Worm (Caenorhabditis elegans) whole organism, L1 larva: Measurements from ENCODE around the gene sre-39.

Experiments used
- C04F5.9 ChIP-seq: sonication (generic microtip); optimal IDR thresholded peaks from 2 replicates; lab custom pipeline; 2016; ENCODE audit warnings: missing genetic modification characterization, missing compliant biosample characterization
- C16A3.4 ChIP-seq: fragments of 150-350 bp; optimal IDR thresholded peaks from 2 replicates; lab custom pipeline; 2014; ENCODE audit warnings: missing biosample characterization, missing genetic modification characterization
- aha-1 ChIP-seq: fragments of 150-350 bp; optimal IDR thresholded peaks from 2 replicates; lab custom pipeline; 2014; ENCODE audit warnings: missing biosample characterization, missing genetic modification characterization
- aly-2 ChIP-seq: fragments of 150-350 bp; optimal IDR thresholded peaks from 2 replicates; lab custom pipeline; 2014; ENCODE audit warnings: missing biosample characterization, missing genetic modification characterization
- blmp-1 ChIP-seq: fragments of 150-350 bp; optimal IDR thresholded peaks from 2 replicates; lab custom pipeline; 2014; ENCODE audit warnings: missing biosample characterization, missing genetic modification characterization
- ceh-63 ChIP-seq: fragments of 200-800 bp; sonication (Bioruptor generic); optimal IDR thresholded peaks from 2 replicates; lab custom pipeline; 2018; ENCODE audit warnings: mild to moderate bottlenecking, missing genetic modification characterization, missing compliant biosample characterization
- ceh-8 ChIP-seq: fragments of 200-800 bp; sonication (Bioruptor generic); optimal IDR thresholded peaks from 2 replicates; lab custom pipeline; 2018; ENCODE audit warnings: mild to moderate bottlenecking, missing genetic modification characterization, moderate library complexity, missing compliant biosample characterization
- ceh-88 ChIP-seq: fragments of 200-800 bp; sonication (Bioruptor generic); IDR thresholded peaks from 2 replicates; pipeline ENCODE4 v1.3.6; 2022; ENCODE audit warnings: missing genetic modification characterization, missing compliant biosample characterization
- efl-1 ChIP-seq, 4 experiments: fragments of 150-350 bp; optimal IDR thresholded peaks in 3 of 4; peaks in 1 of 4; 1 replicate in 1 of 4; 2 replicates in 3 of 4; lab custom pipeline; 2014; ENCODE audit warnings: missing biosample characterization in 2 of 4, missing genetic modification characterization in 2 of 4, missing genetic modification reagents in 2 of 4
- egl-27 ChIP-seq, 2 experiments: fragments of 150-350 bp in 1 of 2; sonication (generic microtip); optimal IDR thresholded peaks; 3 replicates each; lab custom pipeline; 2017 to 2018; ENCODE audit warnings: missing biosample characterization in 2 of 2, missing genetic modification characterization in 2 of 2, missing genetic modification reagents in 2 of 2
- elt-3 ChIP-seq, 6 experiments: fragments of 150-350 bp in 1 of 6; sonication (generic microtip); optimal IDR thresholded peaks; 2 replicates each; lab custom pipeline; 2017 to 2018; ENCODE audit warnings: missing biosample characterization in 6 of 6, missing genetic modification characterization in 6 of 6, inconsistent platforms in 1 of 6
- ets-5 ChIP-seq: fragments of 200-800 bp; sonication (Bioruptor generic); IDR thresholded peaks from 2 replicates; pipeline ENCODE4 v1.3.6; 2022; ENCODE audit warnings: missing genetic modification characterization, missing compliant biosample characterization
- fkh-4 ChIP-seq: sonication (generic microtip); optimal IDR thresholded peaks from 2 replicates; lab custom pipeline; 2016; ENCODE audit warnings: missing compliant biosample characterization, missing genetic modification characterization, borderline replicate concordance
- fkh-8 ChIP-seq: sonication (generic microtip); optimal IDR thresholded peaks from 2 replicates; lab custom pipeline; 2016; ENCODE audit warnings: mild to moderate bottlenecking, missing genetic modification characterization, missing compliant biosample characterization
- grh-1 ChIP-seq: fragments of 200-800 bp; sonication (Bioruptor generic); IDR thresholded peaks from 2 replicates; pipeline ENCODE4 v1.3.6; 2022; ENCODE audit warnings: missing genetic modification reagents, missing genetic modification characterization, missing compliant biosample characterization
- hlh-17 ChIP-seq: fragments of 200-800 bp; sonication (Bioruptor generic); optimal IDR thresholded peaks from 2 replicates; lab custom pipeline; 2018; ENCODE audit warnings: missing genetic modification characterization, mild to moderate bottlenecking, missing compliant biosample characterization, moderate library complexity, borderline replicate concordance
- hlh-4 ChIP-seq: sonication (generic microtip); optimal IDR thresholded peaks from 2 replicates; lab custom pipeline; 2016; ENCODE audit warnings: mild to moderate bottlenecking, missing genetic modification characterization, missing compliant biosample characterization
- isw-1 ChIP-seq: fragments of 200-800 bp; sonication (Bioruptor generic); IDR thresholded peaks from 2 replicates; pipeline ENCODE4 v1.3.6; 2022; ENCODE audit warnings: missing genetic modification characterization, missing compliant biosample characterization
- lin-14 ChIP-seq: fragments of 200-800 bp; sonication (Bioruptor generic); optimal IDR thresholded peaks from 2 replicates; lab custom pipeline; 2018; ENCODE audit warnings: mild to moderate bottlenecking, missing genetic modification characterization, moderate library complexity, missing compliant biosample characterization
- lin-15B ChIP-seq: fragments of 150-350 bp; sonication (generic microtip); optimal IDR thresholded peaks from 3 replicates; lab custom pipeline; 2014; ENCODE audit warnings: missing biosample characterization, missing genetic modification characterization
- lin-35 ChIP-seq, 2 experiments: fragments of 150-350 bp; optimal IDR thresholded peaks; 2 replicates each; lab custom pipeline; 2014; ENCODE audit warnings: missing biosample characterization in 2 of 2, missing genetic modification characterization in 2 of 2, missing genetic modification reagents in 2 of 2
- lsy-2 ChIP-seq, 2 experiments: fragments of 150-350 bp; optimal IDR thresholded peaks; 2 replicates each; lab custom pipeline; 2014; ENCODE audit warnings: missing biosample characterization in 2 of 2, missing genetic modification characterization in 2 of 2
- mdl-1 ChIP-seq, 2 experiments: fragments of 150-350 bp; optimal IDR thresholded peaks; 2 replicates each; lab custom pipeline; 2014 to 2017; ENCODE audit warnings: missing biosample characterization in 2 of 2, missing genetic modification characterization in 2 of 2, inconsistent platforms in 1 of 2
- nhr-11 ChIP-seq: fragments of 150-350 bp; optimal IDR thresholded peaks from 2 replicates; lab custom pipeline; 2014; ENCODE audit warnings: missing biosample characterization, missing genetic modification characterization
- nhr-20 ChIP-seq: sonication (generic microtip); optimal IDR thresholded peaks from 2 replicates; lab custom pipeline; 2016; ENCODE audit warnings: mild to moderate bottlenecking, missing genetic modification characterization, missing compliant biosample characterization
- nhr-237 ChIP-seq: fragments of 150-350 bp; optimal IDR thresholded peaks from 2 replicates; lab custom pipeline; 2014; ENCODE audit warnings: missing biosample characterization, missing genetic modification characterization
- nhr-28 ChIP-seq: fragments of 150-350 bp; optimal IDR thresholded peaks from 2 replicates; lab custom pipeline; 2014; ENCODE audit warnings: missing biosample characterization, missing genetic modification characterization
- nhr-47 ChIP-seq: sonication (generic microtip); optimal IDR thresholded peaks from 2 replicates; lab custom pipeline; 2016; ENCODE audit warnings: mild to moderate bottlenecking, missing genetic modification characterization, moderate library complexity, missing compliant biosample characterization
- nhr-77 ChIP-seq: fragments of 150-350 bp; optimal IDR thresholded peaks from 2 replicates; lab custom pipeline; 2014; ENCODE audit warnings: missing biosample characterization, missing genetic modification characterization
- nhr-85 ChIP-seq: sonication (generic microtip); peaks from one replicate; lab custom pipeline; 2016; ENCODE audit warnings: missing genetic modification characterization, inconsistent platforms, missing compliant biosample characterization
- nhr-90 ChIP-seq: sonication (generic microtip); optimal IDR thresholded peaks from 2 replicates; lab custom pipeline; 2016; ENCODE audit warnings: mild to moderate bottlenecking, missing genetic modification characterization, missing compliant biosample characterization; ENCODE audit not compliant: poor library complexity
- pax-3 ChIP-seq: fragments of 200-800 bp; sonication (Bioruptor generic); optimal IDR thresholded peaks from 2 replicates; lab custom pipeline; 2018; ENCODE audit warnings: mild to moderate bottlenecking, missing genetic modification characterization, moderate library complexity, missing compliant biosample characterization
- pqm-1 ChIP-seq: sonication (generic microtip); optimal IDR thresholded peaks from 3 replicates; lab custom pipeline; 2017; ENCODE audit warnings: missing biosample characterization, missing genetic modification characterization
- rnt-1 ChIP-seq: sonication (generic microtip); optimal IDR thresholded peaks from 2 replicates; lab custom pipeline; 2016; ENCODE audit warnings: mild to moderate bottlenecking, missing genetic modification characterization, moderate library complexity, missing compliant biosample characterization
- skn-1 ChIP-seq: fragments of 150-350 bp; optimal IDR thresholded peaks from 2 replicates; lab custom pipeline; 2014; ENCODE audit warnings: missing biosample characterization, missing genetic modification characterization
- snu-23 ChIP-seq: sonication (generic microtip); optimal IDR thresholded peaks from 2 replicates; lab custom pipeline; 2016; ENCODE audit warnings: missing genetic modification characterization, missing compliant biosample characterization
- sptf-1 ChIP-seq: fragments of 150-350 bp; optimal IDR thresholded peaks from 2 replicates; lab custom pipeline; 2014; ENCODE audit warnings: missing biosample characterization, missing genetic modification characterization
- tbx-2 ChIP-seq: sonication (generic microtip); optimal IDR thresholded peaks from 2 replicates; lab custom pipeline; 2016; ENCODE audit warnings: missing genetic modification characterization, missing compliant biosample characterization
- unc-62 ChIP-seq: fragments of 150-350 bp; optimal IDR thresholded peaks from 2 replicates; lab custom pipeline; 2014; ENCODE audit warnings: missing biosample characterization, missing genetic modification reagents, missing genetic modification characterization
- unc-86 ChIP-seq: sonication (generic microtip); optimal IDR thresholded peaks from 2 replicates; lab custom pipeline; 2016; ENCODE audit warnings: missing genetic modification characterization, missing compliant biosample characterization
- xbp-1 ChIP-seq: sonication (generic microtip); optimal IDR thresholded peaks from 2 replicates; lab custom pipeline; 2016; ENCODE audit warnings: missing genetic modification characterization, missing compliant biosample characterization
- ztf-11 ChIP-seq, 2 experiments: sonication (generic microtip); optimal IDR thresholded peaks; 2 replicates each; lab custom pipeline; 2016 to 2017; ENCODE audit warnings: missing genetic modification characterization in 2 of 2, missing biosample characterization in 1 of 2, missing compliant biosample characterization in 1 of 2

Gene sre-39

DNA sequence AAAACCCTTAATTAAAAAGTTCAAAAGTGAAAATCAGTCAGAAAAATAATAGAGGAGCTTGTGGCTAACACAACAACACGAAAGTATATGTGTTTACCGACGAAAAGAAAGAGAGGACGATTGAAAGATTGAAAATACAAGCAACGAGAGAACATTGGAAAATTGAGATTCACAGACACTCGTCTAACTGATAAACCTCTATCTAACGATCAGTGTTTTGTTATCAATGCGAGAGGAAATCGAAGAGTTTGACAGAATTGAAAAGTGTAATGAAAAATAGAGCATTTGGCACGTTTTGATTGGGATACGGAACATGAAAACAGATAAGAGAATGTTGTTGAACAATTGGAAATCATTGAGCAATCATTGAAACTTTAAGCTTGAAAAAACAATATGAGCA, 41.6 kb downstream of the sre-39 start (continued):
- TF ChIP-seq tbx-2 (tag; lab: Kevin White, UChicago) (no peak), nhr-90 (tag; lab: Kevin White, UChicago) (no peak), unc-62 (no peak), fkh-8 (tag; lab: Kevin White, UChicago) (no peak), hlh-17 (GFP tag; lab: Kevin White, UChicago) (no peak), efl-1 (optimal IDR thresholded peaks at IDR 0.05; lab: Kevin White, UChicago) (peak in 1 of 2 experiments; percentile 7), efl-1 (GFP tag; optimal IDR thresholded peaks at IDR 0.05 in 1 of 2; lab: Kevin White, UChicago) (peak in 1 of 2 experiments; percentile 85), snu-23 (GFP tag; lab: Kevin White, UChicago) (peak; percentile 33), lin-15B (tag; lab: Kevin White, UChicago) (no peak), nhr-237 (tag; lab: Kevin White, UChicago) (no peak), aha-1 (tag; lab: Kevin White, UChicago) (no peak), aly-2 (tag; lab: Kevin White, UChicago) (no peak), nhr-28 (no peak), skn-1 (tag; lab: Kevin White, UChicago) (no peak), ceh-8 (no peak), xbp-1 (tag; lab: Kevin White, UChicago) (no peak), ceh-63 (no peak), pax-3 (tag; lab: Kevin White, UChicago) (no peak), lin-14 (GFP tag; lab: Kevin White, UChicago) (peak; percentile 82), unc-86 (tag; lab: Kevin White, UChicago) (no peak), sptf-1 (tag; lab: Kevin White, UChicago) (no peak), blmp-1 (tag; lab: Kevin White, UChicago) (peak; percentile 12), C16A3.4 (tag; lab: Kevin White, UChicago) (no peak), lsy-2 (tag; optimal IDR thresholded peaks at IDR 0.05; lab: Kevin White, UChicago) (peak in 1 of 2 experiments; percentile 38), nhr-20 (tag; lab: Kevin White, UChicago) (peak; percentile 29), pqm-1 (peak; percentile 35), ceh-88 (no peak), grh-1 (GFP tag; lab: Robert Waterston, UW) (no peak), ets-5 (GFP tag; lab: Robert Waterston, UW) (no peak), rnt-1 (tag; lab: Kevin White, UChicago) (peak; percentile 44), nhr-77 (tag; lab: Kevin White, UChicago) (no peak)

DNA sequence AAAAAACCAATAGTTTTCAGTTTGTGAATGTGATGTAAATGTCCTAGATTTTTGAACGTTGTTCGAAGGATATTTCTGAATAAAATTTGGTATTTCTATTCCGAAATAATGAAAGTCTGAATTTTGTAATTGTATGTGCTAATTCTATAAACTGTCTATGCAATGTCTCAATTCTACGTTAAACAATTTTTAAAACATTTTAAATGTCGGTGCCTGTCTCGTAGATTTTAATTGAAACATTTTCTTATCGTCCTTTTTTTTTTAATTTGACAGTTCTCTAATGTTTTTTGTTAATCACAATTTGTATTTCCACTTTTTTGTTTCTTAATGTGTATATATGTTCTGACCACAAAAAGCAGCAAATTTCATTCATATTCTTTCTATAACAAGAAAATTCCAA, 42.7 kb downstream of the sre-39 start, which contains the start of gene F41C3.7:
TSS of gene F41C3.7 (plus strand) at position 301 of the 400 bp plus-strand sequence.
- TF ChIP-seq hlh-4 (no peak), ceh-8 (no peak), nhr-77 (tag; lab: Kevin White, UChicago) (no peak), nhr-47 (tag; lab: Kevin White, UChicago) (no peak)

DNA sequence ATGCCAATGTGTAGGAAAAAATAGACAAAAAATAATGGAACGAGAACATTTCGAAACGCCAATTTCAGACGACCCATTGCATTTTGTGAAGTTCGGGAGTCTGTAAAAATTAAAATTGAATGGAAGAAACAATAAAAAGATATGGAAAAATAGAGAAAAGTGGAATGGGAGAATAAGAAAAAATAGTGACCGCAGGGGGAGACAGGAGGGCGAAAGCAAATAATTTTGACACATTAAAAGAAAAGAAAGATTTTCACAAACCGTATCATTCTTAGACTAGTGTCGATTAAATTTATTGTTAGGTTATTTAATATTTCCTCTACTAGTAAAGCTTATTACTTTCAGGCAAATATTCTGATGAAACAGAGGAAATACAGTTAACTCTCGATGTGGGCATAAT, 46.8 kb downstream of the sre-39 start, which contains the start of gene F41C3.11:
TSS of gene F41C3.11 (minus strand) at position 101 of the 400 bp plus-strand sequence.
- no peak for TF ChIP-seq ceh-63
- peak; percentile 25 for TF ChIP-seq blmp-1 (tag; lab: Kevin White, UChicago)

DNA sequence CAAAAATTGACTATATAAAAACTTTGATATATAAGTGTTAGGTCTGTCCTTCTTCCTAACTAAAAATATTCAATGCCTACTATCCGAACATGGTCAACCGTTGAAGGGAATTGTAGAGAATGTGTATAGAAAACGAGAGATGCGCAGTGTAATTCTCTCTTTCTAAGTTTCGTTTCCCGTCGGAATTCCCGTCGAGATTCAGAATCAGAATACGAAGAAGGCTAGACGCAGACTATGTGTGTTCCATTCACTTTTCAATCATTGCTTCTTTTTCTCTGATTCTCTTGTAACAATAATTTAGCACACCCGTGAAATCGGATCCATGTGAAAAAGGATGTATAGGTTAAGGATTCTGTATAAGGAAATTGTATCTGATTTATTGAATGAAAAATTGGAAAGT, 47.4 kb downstream of the sre-39 start:
- peak; percentile 100 for TF ChIP-seq blmp-1 (tag; lab: Kevin White, UChicago)
- TF ChIP-seq nhr-85 = peak; percentile 54
- no peak for TF ChIP-seq xbp-1 (tag; lab: Kevin White, UChicago)
- peak; percentile 65 for TF ChIP-seq lin-14 (GFP tag; lab: Kevin White, UChicago)
- TF ChIP-seq lsy-2 (tag; optimal IDR thresholded peaks at IDR 0.05; lab: Kevin White, UChicago) = peak in 1 of 2 experiments; percentile 11

DNA sequence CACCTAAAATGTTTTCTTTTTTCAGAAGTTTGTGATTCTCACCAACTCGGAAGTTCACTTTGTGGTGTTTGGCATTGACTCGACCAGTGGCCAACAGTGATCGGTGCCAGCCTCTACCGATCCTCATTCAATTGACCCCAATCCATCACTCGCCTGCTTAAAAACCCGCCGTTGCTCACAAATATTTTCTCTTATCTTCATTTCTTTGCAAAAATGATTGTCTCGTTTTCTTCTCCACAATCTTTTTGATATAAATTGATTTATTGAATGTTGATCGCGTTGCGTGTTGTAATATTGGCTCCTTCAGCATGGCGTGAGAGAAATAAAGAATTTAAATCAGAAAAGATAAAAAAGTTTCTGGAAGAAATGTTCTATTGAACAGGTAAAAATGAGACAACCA, 49.5 kb downstream of the sre-39 start:
- TF ChIP-seq nhr-90 (tag; lab: Kevin White, UChicago) (no peak), fkh-8 (tag; lab: Kevin White, UChicago) (no peak), blmp-1 (tag; lab: Kevin White, UChicago) (no peak), fkh-4 (tag; lab: Kevin White, UChicago) (no peak), isw-1 (GFP tag; lab: Robert Waterston, UW) (no peak), ztf-11 (tag; optimal IDR thresholded peaks at IDR 0.05; lab: Kevin White, UChicago) (no peak), sptf-1 (tag; lab: Kevin White, UChicago) (no peak), hlh-17 (GFP tag; lab: Kevin White, UChicago) (no peak), C04F5.9 (tag; lab: Kevin White, UChicago) (no peak), lsy-2 (tag; optimal IDR thresholded peaks at IDR 0.05; lab: Kevin White, UChicago) (peak; percentile 19 to 20), efl-1 (optimal IDR thresholded peaks at IDR 0.05; lab: Kevin White, UChicago) (peak in 1 of 2 experiments; percentile 12), efl-1 (GFP tag; optimal IDR thresholded peaks at IDR 0.05 in 1 of 2; lab: Kevin White, UChicago) (peak in 1 of 2 experiments; percentile 82), nhr-20 (tag; lab: Kevin White, UChicago) (no peak), lin-14 (GFP tag; lab: Kevin White, UChicago) (peak; percentile 60), snu-23 (GFP tag; lab: Kevin White, UChicago) (peak; percentile 19), lin-35 (GFP tag; optimal IDR thresholded peaks at IDR 0.05; lab: Kevin White, UChicago) (no peak), nhr-11 (tag; lab: Kevin White, UChicago) (no peak), egl-27 (tag; optimal IDR thresholded peaks at IDR 0.05; lab: Kevin White, UChicago) (no peak), mdl-1 (tag; optimal IDR thresholded peaks at IDR 0.05; lab: Kevin White, UChicago) (no peak), rnt-1 (tag; lab: Kevin White, UChicago) (peak; percentile 38), elt-3 (tag; optimal IDR thresholded peaks at IDR 0.05; lab: Kevin White, UChicago) (no peak)
